Fruit fly (Drosophila melanogaster) whole organism, embryonic: ENCODE results near the gene Claspin.

Experiments
- CG10267 ChIP-seq: fragments of 200-800 bp; sonication (Bioruptor generic); optimal IDR thresholded peaks from 2 replicates; lab custom pipeline; 2018; ENCODE audit warnings: missing biosample characterization, mild to moderate bottlenecking, missing genetic modification characterization, moderate library complexity
- CG12155 ChIP-seq: fragments of 200-800 bp; sonication (Bioruptor generic); optimal IDR thresholded peaks from 3 replicates; lab custom pipeline; 2016; ENCODE audit warnings: missing biosample characterization, missing genetic modification characterization
- CG12391 ChIP-seq: fragments of 200-800 bp; sonication (Bioruptor generic); optimal IDR thresholded peaks from 3 replicates; lab custom pipeline; 2018; ENCODE audit warnings: missing biosample characterization, mild to moderate bottlenecking, missing genetic modification characterization, moderate library complexity
- CG13424 ChIP-seq: fragments of 200-800 bp; sonication (Bioruptor generic); optimal IDR thresholded peaks from 2 replicates; lab custom pipeline; 2019; ENCODE audit warnings: missing biosample characterization, mild to moderate bottlenecking, missing genetic modification characterization, moderate library complexity
- CG15514 ChIP-seq: fragments of 200-800 bp; sonication (Bioruptor generic); optimal IDR thresholded peaks from 3 replicates; lab custom pipeline; 2017; ENCODE audit warnings: missing biosample characterization, missing genetic modification characterization, mild to moderate bottlenecking, moderate library complexity, missing genetic modification reagents
- CG16813 ChIP-seq: fragments of 200-800 bp; sonication (Bioruptor generic); IDR thresholded peaks from 3 replicates; pipeline ENCODE4 v1.3.6; 2022; ENCODE audit warnings: missing biosample characterization, missing genetic modification characterization; ENCODE audit not compliant: partially characterized antibody
- CG16815 ChIP-seq: fragments of 200-800 bp; sonication (Bioruptor generic); optimal IDR thresholded peaks from 3 replicates; lab custom pipeline; 2017; ENCODE audit warnings: missing biosample characterization, mild to moderate bottlenecking, missing genetic modification characterization
- CG17568 ChIP-seq: fragments of 200-800 bp; sonication (Bioruptor generic); optimal IDR thresholded peaks from 2 replicates; lab custom pipeline; 2018; ENCODE audit warnings: missing biosample characterization, mild to moderate bottlenecking, missing genetic modification characterization, moderate library complexity
- CG18011 ChIP-seq: fragments of 200-800 bp; sonication (Bioruptor generic); optimal IDR thresholded peaks from 2 replicates; lab custom pipeline; 2017; ENCODE audit warnings: missing biosample characterization, missing genetic modification characterization, mild to moderate bottlenecking, moderate library complexity, missing genotype
- CG2875 ChIP-seq: fragments of 200-800 bp; sonication (Bioruptor generic); optimal IDR thresholded peaks from 2 replicates; lab custom pipeline; 2017; ENCODE audit warnings: missing biosample characterization, mild to moderate bottlenecking, missing genetic modification characterization, missing genetic modification reagents
- CG3065 ChIP-seq: fragments of 200-800 bp; sonication (Bioruptor generic); optimal IDR thresholded peaks from 2 replicates; lab custom pipeline; 2016; ENCODE audit warnings: missing biosample characterization, missing genetic modification characterization
- CG31365 ChIP-seq: fragments of 200-800 bp; sonication (Bioruptor generic); optimal IDR thresholded peaks from 2 replicates; lab custom pipeline; 2018; ENCODE audit warnings: missing biosample characterization, mild to moderate bottlenecking, missing genetic modification characterization
- CG32767 ChIP-seq: fragments of 200-800 bp; sonication (Bioruptor generic); IDR thresholded peaks from 2 replicates; pipeline ENCODE4 v1.3.6; 2022; ENCODE audit warnings: missing biosample characterization, missing genetic modification characterization
- CG33213 ChIP-seq: fragments of 200-800 bp; sonication (Bioruptor generic); optimal IDR thresholded peaks from 3 replicates; lab custom pipeline; 2016; ENCODE audit warnings: missing biosample characterization, missing genetic modification characterization
- CG33557 ChIP-seq: fragments of 200-800 bp; sonication (Bioruptor generic); optimal IDR thresholded peaks from 2 replicates; lab custom pipeline; 2019; ENCODE audit warnings: missing biosample characterization, mild to moderate bottlenecking, missing genetic modification characterization, moderate library complexity
- CG3726 ChIP-seq: fragments of 200-800 bp; sonication (Bioruptor generic); IDR thresholded peaks from 3 replicates; pipeline ENCODE4, ENCODE4 v1.3.6; 2022; ENCODE audit warnings: missing biosample characterization, missing genetic modification characterization
- CG4360 ChIP-seq: fragments of 200-800 bp; sonication (Bioruptor generic); IDR thresholded peaks from 2 replicates; pipeline ENCODE4 v1.3.6; 2022; ENCODE audit warnings: missing biosample characterization, missing genetic modification characterization
- CG43689 ChIP-seq: fragments of 200-800 bp; sonication (Bioruptor generic); IDR thresholded peaks from 2 replicates; pipeline ENCODE4 v1.3.6; 2022; ENCODE audit warnings: missing biosample characterization, missing genetic modification characterization
- CG4424 ChIP-seq: fragments of 200-800 bp; sonication (Bioruptor generic); optimal IDR thresholded peaks from 3 replicates; lab custom pipeline; 2016; ENCODE audit warnings: missing biosample characterization, missing genetic modification characterization
- CG4730 ChIP-seq: fragments of 200-800 bp; sonication (Bioruptor generic); IDR thresholded peaks from 2 replicates; pipeline ENCODE4 v1.3.6; 2022; ENCODE audit warnings: missing biosample characterization, missing genetic modification characterization
- CG8388 ChIP-seq: fragments of 200-800 bp; sonication (Bioruptor generic); optimal IDR thresholded peaks from 2 replicates; lab custom pipeline; 2019; ENCODE audit warnings: missing biosample characterization, mild to moderate bottlenecking, missing genetic modification characterization, moderate library complexity
- CG9437 ChIP-seq: fragments of 200-800 bp; sonication (Bioruptor generic); optimal IDR thresholded peaks from 2 replicates; lab custom pipeline; 2018; ENCODE audit warnings: missing biosample characterization, mild to moderate bottlenecking, missing genetic modification characterization
- Camta ChIP-seq: fragments of 200-800 bp; sonication (Bioruptor generic); optimal IDR thresholded peaks from 2 replicates; lab custom pipeline; 2016; ENCODE audit warnings: missing biosample characterization, missing genetic modification characterization
- CkIIα-i1 ChIP-seq: fragments of 200-800 bp; sonication (Bioruptor generic); IDR thresholded peaks from 2 replicates; pipeline ENCODE4 v1.3.6; 2022; ENCODE audit warnings: missing biosample characterization, missing genetic modification characterization
- Dll ChIP-seq: fragments of 200-800 bp; sonication (Bioruptor generic); IDR thresholded peaks from 4 replicates; pipeline ENCODE4 v1.3.6; 2022; ENCODE audit warnings: missing biosample characterization, missing genetic modification characterization; ENCODE audit not compliant: partially characterized antibody
- Dp ChIP-seq: fragments of 200-800 bp; sonication (Bioruptor generic); optimal IDR thresholded peaks from 2 replicates; lab custom pipeline; 2018; ENCODE audit warnings: missing biosample characterization, mild to moderate bottlenecking, missing genetic modification characterization, moderate library complexity
- Gsc ChIP-seq: fragments of 200-800 bp; sonication (Bioruptor generic); IDR thresholded peaks from 2 replicates; pipeline ENCODE4 v1.3.6; 2022; ENCODE audit warnings: missing biosample characterization, missing genetic modification characterization
- HLH3B ChIP-seq: fragments of 200-800 bp; sonication (Bioruptor generic); IDR thresholded peaks from 2 replicates; pipeline ENCODE4 v1.3.6; 2022; ENCODE audit warnings: missing biosample characterization, missing genetic modification characterization
- Hand ChIP-seq: fragments of 200-800 bp; sonication (Bioruptor generic); optimal IDR thresholded peaks from 2 replicates; lab custom pipeline; 2017; ENCODE audit warnings: mild to moderate bottlenecking, missing biosample characterization, missing genetic modification reagents, missing genetic modification characterization
- Hmr ChIP-seq: fragments of 200-800 bp; sonication (Bioruptor generic); optimal IDR thresholded peaks from 3 replicates; lab custom pipeline; 2017; ENCODE audit warnings: mild to moderate bottlenecking, missing biosample characterization, missing genetic modification reagents, missing genetic modification characterization
- MESR4 ChIP-seq: fragments of 200-800 bp; sonication (Bioruptor generic); optimal IDR thresholded peaks from 2 replicates; lab custom pipeline; 2018; ENCODE audit warnings: missing biosample characterization, mild to moderate bottlenecking, missing genetic modification characterization, moderate library complexity
- Oaz ChIP-seq: fragments of 200-800 bp; sonication (Bioruptor generic); IDR thresholded peaks from 2 replicates; pipeline ENCODE4 v1.3.6; 2022; ENCODE audit warnings: missing biosample characterization, missing genetic modification characterization
- Six4 ChIP-seq: fragments of 200-800 bp; sonication (Bioruptor generic); optimal IDR thresholded peaks from 2 replicates; lab custom pipeline; 2016; ENCODE audit warnings: missing biosample characterization, missing genetic modification characterization
- Sry-δ ChIP-seq: fragments of 200-800 bp; sonication (Bioruptor generic); optimal IDR thresholded peaks from 2 replicates; lab custom pipeline; 2016; ENCODE audit warnings: missing biosample characterization, missing genetic modification characterization
- ac ChIP-seq: fragments of 200-800 bp; sonication (Bioruptor generic); optimal IDR thresholded peaks from 3 replicates; lab custom pipeline; 2017; ENCODE audit warnings: missing biosample characterization, mild to moderate bottlenecking, missing genetic modification characterization
- al ChIP-seq: fragments of 200-800 bp; sonication (Bioruptor generic); IDR thresholded peaks from 2 replicates; pipeline ENCODE4 v1.3.6; 2022; ENCODE audit warnings: missing biosample characterization, missing genetic modification characterization
- ato ChIP-seq: fragments of 200-800 bp; sonication (Bioruptor generic); IDR thresholded peaks from 2 replicates; pipeline ENCODE4 v1.3.6; 2022; ENCODE audit warnings: missing biosample characterization, missing genetic modification characterization; ENCODE audit not compliant: partially characterized antibody
- bbx ChIP-seq: fragments of 200-800 bp; sonication (Bioruptor generic); IDR thresholded peaks from 2 replicates; pipeline ENCODE4 v1.3.6; 2022; ENCODE audit warnings: missing biosample characterization, missing genetic modification characterization; ENCODE audit not compliant: partially characterized antibody
- dmrt11E ChIP-seq: fragments of 200-800 bp; sonication (Bioruptor generic); optimal IDR thresholded peaks from 3 replicates; lab custom pipeline; 2018; ENCODE audit warnings: missing biosample characterization, mild to moderate bottlenecking, missing genetic modification characterization, moderate library complexity
- gce ChIP-seq: fragments of 200-800 bp; sonication (Bioruptor generic); IDR thresholded peaks from 3 replicates; pipeline ENCODE4 v1.3.6; 2022; ENCODE audit warnings: missing biosample characterization, missing genetic modification characterization
- her ChIP-seq: fragments of 200-800 bp; sonication (Bioruptor generic); optimal IDR thresholded peaks from 2 replicates; lab custom pipeline; 2016; ENCODE audit warnings: missing biosample characterization, missing genetic modification characterization
- knrl ChIP-seq: fragments of 200-800 bp; sonication (Bioruptor generic); IDR thresholded peaks from 3 replicates; pipeline ENCODE4 v1.3.6; 2022; ENCODE audit warnings: missing biosample characterization, missing genetic modification characterization; ENCODE audit not compliant: partially characterized antibody
- lov ChIP-seq, 2 experiments: fragments of 200-800 bp in 1 of 2; fragments of >200 bp in 1 of 2; sonication (Bioruptor generic) in 1 of 2; IDR thresholded peaks in 1 of 2; optimal IDR thresholded peaks in 1 of 2; 2 replicates in 1 of 2; 3 replicates in 1 of 2; pipeline versions ENCODE4 v1.3.6 to Lab custom; 2017 to 2022; ENCODE audit warnings: missing biosample characterization in 1 of 2, missing genetic modification characterization in 1 of 2
- maf-S ChIP-seq: fragments of 200-800 bp; sonication (Bioruptor generic); optimal IDR thresholded peaks from 2 replicates; lab custom pipeline; 2016; ENCODE audit warnings: missing biosample characterization, missing genetic modification characterization
- nerfin-1 ChIP-seq: fragments of 200-800 bp; sonication (Bioruptor generic); optimal IDR thresholded peaks from 3 replicates; lab custom pipeline; 2019; ENCODE audit warnings: missing biosample characterization, mild to moderate bottlenecking, missing genetic modification characterization, moderate library complexity
- rib ChIP-seq: fragments of 200-800 bp; sonication (Bioruptor generic); IDR thresholded peaks from 2 replicates; pipeline ENCODE4 v1.3.6; 2022; ENCODE audit warnings: missing biosample characterization, missing genetic modification characterization
- row ChIP-seq: fragments of 200-800 bp; sonication (Bioruptor generic); IDR thresholded peaks from 3 replicates; pipeline ENCODE4 v1.3.6; 2022; ENCODE audit warnings: missing biosample characterization, missing genetic modification characterization
- schlank ChIP-seq: fragments of 200-800 bp; sonication (Bioruptor generic); optimal IDR thresholded peaks from 2 replicates; lab custom pipeline; 2018; ENCODE audit warnings: missing biosample characterization, mild to moderate bottlenecking, missing genetic modification characterization
- sima ChIP-seq: fragments of 200-800 bp; sonication (Bioruptor generic); optimal IDR thresholded peaks from 2 replicates; lab custom pipeline; 2016; ENCODE audit warnings: missing biosample characterization, missing genetic modification characterization
- sob ChIP-seq: fragments of 200-800 bp; sonication (Bioruptor generic); IDR thresholded peaks from 2 replicates; pipeline ENCODE4 v1.3.6; 2022; ENCODE audit warnings: missing biosample characterization, missing genetic modification characterization
- usp ChIP-seq: fragments of >200 bp; optimal IDR thresholded peaks from 2 replicates; lab custom pipeline; 2017; ENCODE audit warnings: missing biosample characterization, missing genetic modification characterization

The Claspin gene

dm6 chr3L:4282627-4283026 lies 30.7 kb upstream of the Claspin start, which contains the start of gene CG11583 (continued):
- TF ChIP-seq CG18011 (GFP tag; lab: Kevin White, UChicago) (no peak), CG9437 (GFP tag; lab: Kevin White, UChicago) (no peak), CG33557 (GFP tag; lab: Kevin White, UChicago) (peak; percentile 13), nerfin-1 (tag; lab: Kevin White, UChicago) (no peak), CG31365 (no peak), Hand (GFP tag; lab: Kevin White, UChicago) (no peak), CkIIα-i1 (GFP tag; lab: Robert Waterston, UW) (no peak), her (GFP tag; lab: Kevin White, UChicago) (peak; percentile 31), CG13424 (no peak), CG4360 (GFP tag; lab: Robert Waterston, UW) (no peak), ac (no peak), CG3065 (GFP tag; lab: Kevin White, UChicago) (no peak), Hmr (GFP tag; lab: Kevin White, UChicago) (no peak), Dll (GFP tag; lab: Robert Waterston, UW) (no peak; the same call in 3 of the 4 replicates), sob (GFP tag; lab: Robert Waterston, UW) (peak; percentile 70), Six4 (GFP tag; lab: Kevin White, UChicago) (no peak), HLH3B (no peak), usp (GFP tag; lab: Kevin White, UChicago) (no peak), sima (GFP tag; lab: Kevin White, UChicago) (no peak), CG12155 (GFP tag; lab: Kevin White, UChicago) (peak; percentile 43), knrl (GFP tag; lab: Robert Waterston, UW) (no peak), Sry-δ (GFP tag; lab: Kevin White, UChicago) (peak; percentile 47), gce (no peak), CG12391 (tag; lab: Kevin White, UChicago) (peak; percentile 48), CG3726 (GFP tag; lab: Robert Waterston, UW) (no peak), CG17568 (GFP tag; lab: Kevin White, UChicago) (no peak), al (GFP tag; lab: Robert Waterston, UW) (no peak), CG8388 (GFP tag; lab: Kevin White, UChicago) (no peak), CG43689 (GFP tag; lab: Robert Waterston, UW) (no peak), CG33213 (GFP tag; lab: Kevin White, UChicago) (peak; percentile 39), schlank (tag; lab: Kevin White, UChicago) (no peak), maf-S (GFP tag; lab: Kevin White, UChicago) (peak; percentile 34), CG16813 (no peak), Camta (GFP tag; lab: Kevin White, UChicago) (no peak), CG32767 (no peak), dmrt11E (no peak), CG2875 (GFP tag; lab: Kevin White, UChicago) (no peak), Gsc (GFP tag; lab: Robert Waterston, UW) (no peak)

- TF ChIP-seq lov (optimal IDR thresholded peaks at IDR 0.05; lab: Kevin White, UChicago) (no peak), lov (GFP tag; IDR thresholded peaks at IDR 0.05; lab: Robert Waterston, UW) (no peak), CG4424 (GFP tag; lab: Kevin White, UChicago) (no peak), Oaz (GFP tag; lab: Robert Waterston, UW) (no peak), CG15514 (GFP tag; lab: Kevin White, UChicago) (peak; percentile 99), ato (GFP tag; lab: Robert Waterston, UW) (no peak), MESR4 (GFP tag; lab: Kevin White, UChicago) (peak; percentile 95), CG16815 (GFP tag; lab: Kevin White, UChicago) (no peak), CG10267 (tag; lab: Kevin White, UChicago) (peak; percentile 37), row (GFP tag; lab: Robert Waterston, UW) (peak; percentile 55; the same call in 1 of the 3 replicates), bbx (GFP tag; lab: Robert Waterston, UW) (peak; percentile 60), CG4730 (GFP tag; lab: Robert Waterston, UW) (no peak), rib (GFP tag; lab: Robert Waterston, UW) (no peak), Dp (peak; percentile 62)
Measured at dm6 chr3L:4283428-4284089, 29.7 kb upstream of the Claspin start, which contains the start of the genes srw and CG1316. TSS of gene srw (minus strand) at chr3L:4283478. TSS of gene CG1316 (plus strand) at chr3L:4283851.
